Fruit fly (Drosophila melanogaster): Measurements from ENCODE around the gene Targ2.

DNA sequence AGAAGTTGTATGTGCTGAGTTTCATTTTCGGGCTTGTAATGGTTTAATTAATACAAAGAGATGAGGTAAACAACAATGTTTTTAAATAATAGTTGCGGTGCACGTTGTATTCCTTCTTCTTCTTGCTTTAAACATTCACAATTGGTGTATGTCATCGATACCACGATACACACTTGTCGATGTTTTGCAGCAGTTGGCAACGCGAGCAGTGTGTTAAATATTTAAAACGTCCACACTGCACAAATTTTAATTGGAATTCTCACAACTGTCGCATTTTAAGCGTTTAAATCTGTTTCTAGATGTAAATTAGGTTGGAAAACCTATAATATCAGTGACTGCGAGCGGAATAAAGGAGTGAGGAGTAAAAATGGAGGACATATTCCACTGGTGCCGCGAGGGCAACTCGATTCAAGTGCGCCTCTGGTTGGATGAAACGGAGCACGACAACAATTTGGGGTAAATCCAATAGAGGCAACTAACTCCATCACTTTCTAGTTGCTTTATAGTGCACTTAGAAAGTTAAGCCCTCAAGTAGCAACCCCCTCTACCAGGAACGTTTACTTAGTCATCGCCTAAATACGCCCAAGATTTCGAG is 13.8 kb upstream of the Targ2 start, which contains the start of the genes Trmt112 and Ilk:
- TF ChIP-seq ey (GFP tag; optimal IDR thresholded peaks at IDR 0.05): no peak
- no peak for TF ChIP-seq pan (optimal IDR thresholded peaks at IDR 0.05)
- no peak for TF ChIP-seq h (GFP tag; optimal IDR thresholded peaks at IDR 0.05)

Data from whole organism, wandering third instar larva.